Worm (Caenorhabditis elegans): Measurements from ENCODE around the gene F59A6.2.

The F59A6.2 gene

ce11 chrII:5022381-5022855, 7.9 kb downstream of the F59A6.2 start, which contains the start of the genes nsy-1 and F59A6.13:
Gene nsy-1 (plus strand): TSS chrII:5022757.
Gene F59A6.13 (plus strand): TSS chrII:5022805.
- TF ChIP-seq efl-1 (optimal IDR thresholded peaks at IDR 0.05) (no peak), efl-1 (GFP tag; optimal IDR thresholded peaks at IDR 0.05 in 1 of 2) (peak in 1 of 2 experiments; percentile 72), elt-3 (tag; optimal IDR thresholded peaks at IDR 0.05) (no peak), elt-2 (tag; optimal IDR thresholded peaks at IDR 0.05) (peak; percentile 97)

- TF ChIP-seq efl-1 (optimal IDR thresholded peaks at IDR 0.05) (no peak), efl-1 (GFP tag; optimal IDR thresholded peaks at IDR 0.05 in 1 of 2) (no peak), unc-30 (tag; optimal IDR thresholded peaks at IDR 0.05) (no peak), C34B4.2 (tag; optimal IDR thresholded peaks at IDR 0.05) (no peak), lin-14 (GFP tag; optimal IDR thresholded peaks at IDR 0.05) (no peak), ceh-63 (GFP tag; optimal IDR thresholded peaks at IDR 0.05) (no peak)
Observed at ce11 chrII:5027952-5028351, 13.5 kb downstream of the F59A6.2 start.

ce11 chrII:5031612-5032011, 17.1 kb downstream of the F59A6.2 start, which contains the start of gene wdr-83:
Gene wdr-83 (minus strand): TSS chrII:5031712.
- TF ChIP-seq lsy-2 (tag; optimal IDR thresholded peaks at IDR 0.05), result no peak
- no peak for TF ChIP-seq dsc-1 (tag; optimal IDR thresholded peaks at IDR 0.05)
- TF ChIP-seq vab-15 (tag; optimal IDR thresholded peaks at IDR 0.05), result no peak
- TF ChIP-seq elt-3 (tag; optimal IDR thresholded peaks at IDR 0.05), result no peak
- TF ChIP-seq fos-1 (tag; optimal IDR thresholded peaks at IDR 0.05), result no peak
- no peak for TF ChIP-seq mdl-1 (tag; optimal IDR thresholded peaks at IDR 0.05)
- TF ChIP-seq blmp-1 (tag; optimal IDR thresholded peaks at IDR 0.05), result no peak
- TF ChIP-seq nhr-12 (tag; optimal IDR thresholded peaks at IDR 0.05), result no peak
- no peak for TF ChIP-seq tbx-2 (tag; optimal IDR thresholded peaks at IDR 0.05)
- no peak for TF ChIP-seq hlh-4 (tag; optimal IDR thresholded peaks at IDR 0.05)
- no peak for TF ChIP-seq nhr-20 (tag; optimal IDR thresholded peaks at IDR 0.05)
- TF ChIP-seq lin-39 (tag; optimal IDR thresholded peaks at IDR 0.05), result no peak
- TF ChIP-seq ceh-82 (tag; optimal IDR thresholded peaks at IDR 0.05), result no peak
- no peak for TF ChIP-seq lin-13 (GFP tag; optimal IDR thresholded peaks at IDR 0.05)
- TF ChIP-seq mef-2 (tag; optimal IDR thresholded peaks at IDR 0.05), result no peak
- TF ChIP-seq alr-1 (tag; optimal IDR thresholded peaks at IDR 0.05; ENCODE audit: borderline replicate concordance), result no peak

- TF ChIP-seq ceh-88 (GFP tag; IDR thresholded peaks at IDR 0.05) (no peak), tlp-1 (tag; optimal IDR thresholded peaks at IDR 0.05) (no peak), fkh-4 (tag; optimal IDR thresholded peaks at IDR 0.05; ENCODE audit: borderline replicate concordance) (no peak), hlh-17 (GFP tag; optimal IDR thresholded peaks at IDR 0.05; ENCODE audit: borderline replicate concordance) (no peak), irx-1 (tag; optimal IDR thresholded peaks at IDR 0.05) (peak; percentile 24), ets-5 (GFP tag; IDR thresholded peaks at IDR 0.05) (no peak), unc-30 (tag; optimal IDR thresholded peaks at IDR 0.05) (no peak), nhr-77 (tag; optimal IDR thresholded peaks at IDR 0.05) (peak; percentile 9), unc-130 (tag; optimal IDR thresholded peaks at IDR 0.05) (no peak), lin-13 (GFP tag; optimal IDR thresholded peaks at IDR 0.05) (peak; percentile 23), nhr-71 (tag; optimal IDR thresholded peaks at IDR 0.05) (peak; percentile 71), zag-1 (tag; optimal IDR thresholded peaks at IDR 0.05) (no peak), aha-1 (tag; optimal IDR thresholded peaks at IDR 0.05) (no peak), Y116A8C.19 (tag; optimal IDR thresholded peaks at IDR 0.05; ENCODE audit: borderline replicate concordance) (no peak), ceh-63 (GFP tag; optimal IDR thresholded peaks at IDR 0.05) (no peak), snu-23 (GFP tag; optimal IDR thresholded peaks at IDR 0.05) (peak; percentile 80), ces-1 (GFP tag; optimal IDR thresholded peaks at IDR 0.05) (no peak), egl-13 (tag; optimal IDR thresholded peaks at IDR 0.05) (no peak), C04F5.9 (tag; optimal IDR thresholded peaks at IDR 0.05) (no peak), nhr-12 (tag; optimal IDR thresholded peaks at IDR 0.05) (no peak), sox-4 (tag; optimal IDR thresholded peaks at IDR 0.05) (no peak), mab-9 (GFP tag; IDR thresholded peaks at IDR 0.05) (no peak), nhr-76 (tag; optimal IDR thresholded peaks at IDR 0.05) (no peak), pag-3 (tag; optimal IDR thresholded peaks at IDR 0.05; ENCODE audit: borderline replicate concordance, insufficient read depth) (no peak), unc-98 (GFP tag; IDR thresholded peaks at IDR 0.05) (no peak), egl-27 (tag; optimal IDR thresholded peaks at IDR 0.05) (no peak), mef-2 (tag; optimal IDR thresholded peaks at IDR 0.05) (no peak), efl-3 (GFP tag; optimal IDR thresholded peaks at IDR 0.05) (no peak), hlh-4 (tag; optimal IDR thresholded peaks at IDR 0.05) (no peak), fkh-8 (tag; optimal IDR thresholded peaks at IDR 0.05) (peak; percentile 48), vab-15 (tag; optimal IDR thresholded peaks at IDR 0.05) (peak; percentile 34)
Observed at ce11 chrII:5032669-5033068, 18.2 kb downstream of the F59A6.2 start.
